Fruit fly (Drosophila melanogaster) whole organism, prepupa: ENCODE results near the gene CG45073.

Experiments
- Blimp-1 ChIP-seq: fragments of 200-800 bp; sonication (Bioruptor generic); optimal IDR thresholded peaks from 3 replicates; lab custom pipeline; 2017; ENCODE audit warnings: missing biosample characterization, missing genetic modification characterization, mild to moderate bottlenecking, moderate library complexity, missing genetic modification reagents
- CG10669 ChIP-seq: fragments of 200-800 bp; sonication (Bioruptor generic); optimal IDR thresholded peaks from 3 replicates; lab custom pipeline; 2018; ENCODE audit warnings: missing biosample characterization, mild to moderate bottlenecking, missing genetic modification characterization, moderate library complexity
- CG11902 ChIP-seq: fragments of 200-800 bp; sonication (Bioruptor generic); optimal IDR thresholded peaks from 3 replicates; lab custom pipeline; 2016; ENCODE audit warnings: missing biosample characterization, missing genetic modification characterization
- CG15336 ChIP-seq: fragments of 200-800 bp; sonication (Bioruptor generic); IDR thresholded peaks from 2 replicates; pipeline ENCODE4 v1.3.6; 2022; ENCODE audit warnings: missing biosample characterization, missing genetic modification characterization
- CG16779 ChIP-seq: fragments of 200-800 bp; sonication (Bioruptor generic); optimal IDR thresholded peaks from 3 replicates; lab custom pipeline; 2017; ENCODE audit warnings: missing biosample characterization, mild to moderate bottlenecking, missing genetic modification characterization
- CG31627 ChIP-seq: fragments of 200-800 bp; sonication (Bioruptor generic); optimal IDR thresholded peaks from 3 replicates; lab custom pipeline; 2016; ENCODE audit warnings: missing biosample characterization, missing genetic modification characterization
- CG32006 ChIP-seq: fragments of 200-800 bp; sonication (Bioruptor generic); optimal IDR thresholded peaks from 3 replicates; lab custom pipeline; 2017; ENCODE audit warnings: missing biosample characterization, mild to moderate bottlenecking, missing genetic modification characterization
- CG34406 ChIP-seq: fragments of 200-800 bp; sonication (Bioruptor generic); optimal IDR thresholded peaks from 3 replicates; lab custom pipeline; 2016; ENCODE audit warnings: missing biosample characterization, missing genetic modification characterization
- CG3919 ChIP-seq: fragments of 200-800 bp; sonication (Bioruptor generic); optimal IDR thresholded peaks from 3 replicates; lab custom pipeline; 2016; ENCODE audit warnings: missing biosample characterization, missing genetic modification characterization
- CG6163 ChIP-seq: fragments of 200-800 bp; sonication (Bioruptor generic); IDR thresholded peaks from 3 replicates; pipeline ENCODE4 v1.3.6; 2022; ENCODE audit warnings: missing biosample characterization, missing genetic modification characterization
- CG6792 ChIP-seq: fragments of 200-800 bp; sonication (Bioruptor generic); optimal IDR thresholded peaks from 3 replicates; lab custom pipeline; 2016; ENCODE audit warnings: missing biosample characterization, missing genetic modification characterization
- CG6854 ChIP-seq: fragments of 200-800 bp; sonication (Bioruptor generic); optimal IDR thresholded peaks from 2 replicates; lab custom pipeline; 2017; ENCODE audit warnings: missing biosample characterization, mild to moderate bottlenecking, missing genetic modification characterization
- CG8319 ChIP-seq: fragments of 200-800 bp; sonication (Bioruptor generic); optimal IDR thresholded peaks from 3 replicates; lab custom pipeline; 2016; ENCODE audit warnings: missing biosample characterization, missing genetic modification characterization
- CG8632 ChIP-seq: fragments of 200-800 bp; sonication (Bioruptor generic); optimal IDR thresholded peaks from 3 replicates; lab custom pipeline; 2016; ENCODE audit warnings: missing biosample characterization, missing genetic modification characterization
- Eip75B ChIP-seq: fragments of 200-800 bp; sonication (Bioruptor generic); optimal IDR thresholded peaks from 3 replicates; lab custom pipeline; 2016; ENCODE audit warnings: missing biosample characterization, missing genetic modification characterization
- Eip78C ChIP-seq: fragments of 200-800 bp; sonication (Bioruptor generic); peaks from one replicate; lab custom pipeline; 2016; ENCODE audit warnings: missing biosample characterization, missing genetic modification characterization
- Eip93F ChIP-seq: fragments of 200-800 bp; sonication (Bioruptor generic); optimal IDR thresholded peaks from 2 replicates; lab custom pipeline; 2016; ENCODE audit warnings: missing biosample characterization, mild to moderate bottlenecking, missing genetic modification characterization
- Ets21C ChIP-seq: fragments of 200-800 bp; sonication (Bioruptor generic); optimal IDR thresholded peaks from 3 replicates; lab custom pipeline; 2016; ENCODE audit warnings: missing biosample characterization, missing genetic modification characterization
- Hr39 ChIP-seq: fragments of 200-800 bp; sonication (Bioruptor generic); optimal IDR thresholded peaks from 2 replicates; lab custom pipeline; 2016; ENCODE audit warnings: missing biosample characterization, missing genetic modification characterization
- Hr4 ChIP-seq: fragments of 200-800 bp; sonication (Bioruptor generic); optimal IDR thresholded peaks from 3 replicates; lab custom pipeline; 2016; ENCODE audit warnings: missing biosample characterization, missing genetic modification characterization
- Lpt ChIP-seq: fragments of 200-800 bp; sonication (Bioruptor generic); optimal IDR thresholded peaks from 3 replicates; lab custom pipeline; 2016; ENCODE audit warnings: missing biosample characterization, missing genetic modification characterization
- Met ChIP-seq: fragments of 200-800 bp; sonication (Bioruptor generic); optimal IDR thresholded peaks from 3 replicates; lab custom pipeline; 2016; ENCODE audit warnings: missing biosample characterization, missing genetic modification characterization
- OdsH ChIP-seq: fragments of 200-800 bp; sonication (Bioruptor generic); optimal IDR thresholded peaks from 3 replicates; lab custom pipeline; 2016; ENCODE audit warnings: missing biosample characterization, missing genetic modification characterization
- Smox ChIP-seq: fragments of 200-800 bp; sonication (Bioruptor generic); optimal IDR thresholded peaks from 3 replicates; lab custom pipeline; 2016; ENCODE audit warnings: missing biosample characterization, missing genetic modification characterization
- Sox102F ChIP-seq: fragments of 200-800 bp; sonication (Bioruptor generic); optimal IDR thresholded peaks from 2 replicates; lab custom pipeline; 2016; ENCODE audit warnings: missing biosample characterization, mild to moderate bottlenecking, missing genetic modification characterization
- Sox14 ChIP-seq: fragments of 200-800 bp; sonication (Bioruptor generic); optimal IDR thresholded peaks from 3 replicates; lab custom pipeline; 2016; ENCODE audit warnings: missing biosample characterization, missing genetic modification characterization
- achi ChIP-seq: fragments of 200-800 bp; sonication (Bioruptor generic); optimal IDR thresholded peaks from 3 replicates; lab custom pipeline; 2016; ENCODE audit warnings: missing biosample characterization, missing genetic modification characterization
- acj6 ChIP-seq: fragments of 200-800 bp; sonication (Bioruptor generic); optimal IDR thresholded peaks from 3 replicates; lab custom pipeline; 2016; ENCODE audit warnings: missing biosample characterization, missing genetic modification characterization
- cyc ChIP-seq: fragments of 200-800 bp; sonication (Bioruptor generic); optimal IDR thresholded peaks from 3 replicates; lab custom pipeline; 2016; ENCODE audit warnings: missing biosample characterization, missing genetic modification characterization
- dac ChIP-seq: fragments of 200-800 bp; sonication (Bioruptor generic); optimal IDR thresholded peaks from 2 replicates; lab custom pipeline; 2017; ENCODE audit warnings: missing biosample characterization, mild to moderate bottlenecking, missing genetic modification characterization
- dsx ChIP-seq: fragments of 200-800 bp; optimal IDR thresholded peaks from 3 replicates; lab custom pipeline; 2019; ENCODE audit warnings: missing biosample characterization, mild to moderate bottlenecking, missing genetic modification characterization, moderate library complexity; ENCODE audit not compliant: poor library complexity, severe bottlenecking
- eg ChIP-seq: fragments of 200-800 bp; sonication (Bioruptor generic); IDR thresholded peaks from 3 replicates; pipeline ENCODE4 v1.3.6; 2022; ENCODE audit warnings: missing biosample characterization, missing genetic modification characterization
- esn ChIP-seq: fragments of 200-800 bp; sonication (Bioruptor generic); optimal IDR thresholded peaks from 2 replicates; lab custom pipeline; 2016; ENCODE audit warnings: missing biosample characterization, mild to moderate bottlenecking, missing genetic modification characterization, moderate library complexity
- fd59A ChIP-seq: fragments of 200-800 bp; sonication (Bioruptor generic); optimal IDR thresholded peaks from 2 replicates; lab custom pipeline; 2017; ENCODE audit warnings: missing biosample characterization, mild to moderate bottlenecking, missing genetic modification characterization, missing genetic modification reagents
- fd85E ChIP-seq: fragments of 200-800 bp; sonication (Bioruptor generic); optimal IDR thresholded peaks from 3 replicates; lab custom pipeline; 2016; ENCODE audit warnings: missing biosample characterization, missing genetic modification characterization
- lz ChIP-seq: fragments of 200-800 bp; sonication (Bioruptor generic); optimal IDR thresholded peaks from 3 replicates; lab custom pipeline; 2016; ENCODE audit warnings: missing biosample characterization, missing genetic modification characterization
- pdm3 ChIP-seq: fragments of 200-800 bp; sonication (Bioruptor generic); optimal IDR thresholded peaks from 3 replicates; lab custom pipeline; 2016; ENCODE audit warnings: missing biosample characterization, missing genetic modification characterization
- salr ChIP-seq, 2 experiments: fragments of 200-800 bp; sonication (Bioruptor generic); optimal IDR thresholded peaks; 3 replicates each; lab custom pipeline; 2016 to 2018; ENCODE audit warnings: missing biosample characterization in 2 of 2, missing genetic modification characterization in 2 of 2, mild to moderate bottlenecking in 1 of 2
- spab ChIP-seq: fragments of 200-800 bp; sonication (Bioruptor generic); optimal IDR thresholded peaks from 2 replicates; lab custom pipeline; 2017; ENCODE audit warnings: missing biosample characterization, mild to moderate bottlenecking, missing genetic modification characterization, missing genetic modification reagents
- ss ChIP-seq, 2 experiments: fragments of 200-800 bp; sonication (Bioruptor generic); optimal IDR thresholded peaks; 2 replicates in 1 of 2; 3 replicates in 1 of 2; lab custom pipeline; 2017 to 2018; ENCODE audit warnings: mild to moderate bottlenecking in 2 of 2, missing biosample characterization in 2 of 2, missing genetic modification characterization in 2 of 2, moderate library complexity in 1 of 2
- svp ChIP-seq: fragments of 200-800 bp; sonication (Bioruptor generic); peaks from one replicate; lab custom pipeline; 2016; ENCODE audit warnings: missing biosample characterization, missing genetic modification characterization
- topi ChIP-seq: fragments of 200-800 bp; sonication (Bioruptor generic); optimal IDR thresholded peaks from 3 replicates; lab custom pipeline; 2016; ENCODE audit warnings: missing biosample characterization, missing genetic modification characterization
- vri ChIP-seq: fragments of 200-800 bp; sonication (Bioruptor generic); optimal IDR thresholded peaks from 3 replicates; lab custom pipeline; 2016; ENCODE audit warnings: missing biosample characterization, mild to moderate bottlenecking, missing genetic modification characterization

CG45073 gene

DNA sequence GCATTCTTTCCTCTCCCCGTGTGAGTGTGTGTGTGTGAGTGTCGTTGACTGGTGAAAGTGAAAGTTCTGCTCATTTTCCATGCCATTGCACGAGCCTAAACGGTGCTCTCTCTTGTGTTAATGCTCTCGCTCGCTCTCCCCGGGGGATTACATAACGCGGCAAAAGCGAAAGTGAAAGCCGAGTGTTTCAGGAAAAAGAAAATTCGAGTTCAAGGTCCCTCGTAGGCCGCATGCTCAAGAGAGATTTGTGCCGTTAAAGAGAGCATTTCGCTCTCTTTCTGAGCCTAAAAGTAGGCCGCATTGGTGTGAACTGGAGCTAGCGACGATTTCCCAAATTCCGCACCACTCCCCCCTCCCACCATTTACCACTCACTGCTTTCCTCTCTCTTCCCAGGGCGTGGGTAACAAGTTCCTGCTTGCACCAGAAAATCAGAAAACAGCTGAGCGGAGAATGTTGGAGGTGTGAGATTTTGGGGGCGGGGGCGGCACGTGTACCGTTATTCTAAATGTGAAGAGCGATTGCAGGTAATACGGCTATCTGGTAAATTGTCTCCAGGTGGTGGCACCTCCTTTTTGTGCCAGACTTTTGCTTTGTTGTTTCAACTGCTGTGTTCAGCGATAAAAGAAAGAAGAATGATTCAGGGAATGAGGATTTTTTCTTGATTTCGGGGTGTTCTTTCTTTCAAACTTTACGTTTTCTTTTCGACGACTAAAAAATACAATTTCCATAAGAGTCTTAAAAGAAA lies 34.1 kb downstream of the CG45073 start (continued):
- no peak for TF ChIP-seq CG10669 (GFP tag; lab: Kevin White, UChicago)
- no peak for TF ChIP-seq CG6792
- no peak for TF ChIP-seq fd85E (GFP tag; lab: Kevin White, UChicago)
- no peak for TF ChIP-seq acj6 (GFP tag; lab: Kevin White, UChicago)
- TF ChIP-seq CG6854 (GFP tag; lab: Kevin White, UChicago), result no peak
- peak; percentile 66 for TF ChIP-seq Blimp-1 (GFP tag; lab: Kevin White, UChicago)
- no peak for TF ChIP-seq fd59A
- TF ChIP-seq CG8319 (GFP tag; lab: Kevin White, UChicago), result no peak
- TF ChIP-seq Sox102F, result no peak
- no peak for TF ChIP-seq Met (GFP tag; lab: Kevin White, UChicago)
- no peak for TF ChIP-seq salr (GFP tag; optimal IDR thresholded peaks at IDR 0.05; lab: Kevin White, UChicago)
- peak; percentile 51; the same call in 2 of the 3 replicates for TF ChIP-seq CG6163 (GFP tag; lab: Robert Waterston, UW)
- TF ChIP-seq dsx (GFP tag; lab: Kevin White, UChicago), result peak; percentile 12
- TF ChIP-seq CG16779 (tag; lab: Kevin White, UChicago), result peak; percentile 21
- peak; percentile 2 for TF ChIP-seq spab (GFP tag; lab: Kevin White, UChicago)
- no peak for TF ChIP-seq achi (GFP tag; lab: Kevin White, UChicago)
- no peak for TF ChIP-seq dac
- no peak for TF ChIP-seq esn (GFP tag; lab: Kevin White, UChicago)
- no peak for TF ChIP-seq Smox
- TF ChIP-seq CG31627 (GFP tag; lab: Kevin White, UChicago), result no peak
- TF ChIP-seq Eip75B, result peak; percentile 53
- no peak for TF ChIP-seq CG15336 (GFP tag; lab: Robert Waterston, UW)
- TF ChIP-seq vri (GFP tag; lab: Kevin White, UChicago), result no peak

DNA sequence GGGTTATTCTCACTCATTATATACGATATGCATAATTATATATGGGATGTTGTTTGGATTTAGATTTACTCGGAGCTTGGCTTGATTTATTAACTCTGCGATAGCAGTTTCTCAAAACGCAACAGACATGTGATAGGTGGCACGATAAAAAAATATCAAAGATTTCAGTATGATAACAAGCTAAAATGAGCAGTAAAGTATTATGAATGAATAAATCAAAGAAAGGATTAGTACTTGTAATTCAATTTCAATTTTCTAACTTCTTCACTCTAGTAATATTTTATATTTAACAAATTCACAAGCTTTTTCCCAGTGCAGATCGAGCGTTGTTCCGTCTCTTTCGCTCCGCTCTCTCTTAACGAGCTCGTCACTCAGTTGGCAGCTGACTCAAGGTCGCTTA lies 40.4 kb downstream of the CG45073 start:
- TF ChIP-seq Smox (peak; percentile 15), Hr4 (peak; percentile 3), dsx (GFP tag; lab: Kevin White, UChicago) (no peak), esn (GFP tag; lab: Kevin White, UChicago) (peak; percentile 26), Eip78C (GFP tag; lab: Kevin White, UChicago) (peak; percentile 58), svp (GFP tag; lab: Kevin White, UChicago) (peak; percentile 37), Sox14 (GFP tag; lab: Kevin White, UChicago) (peak; percentile 0), topi (peak; percentile 6), CG11902 (no peak), Hr39 (peak; percentile 6), CG31627 (GFP tag; lab: Kevin White, UChicago) (peak; percentile 4), Ets21C (GFP tag; lab: Kevin White, UChicago) (no peak)
- TF ChIP-seq, all 60 proteins: peak for 9

DNA sequence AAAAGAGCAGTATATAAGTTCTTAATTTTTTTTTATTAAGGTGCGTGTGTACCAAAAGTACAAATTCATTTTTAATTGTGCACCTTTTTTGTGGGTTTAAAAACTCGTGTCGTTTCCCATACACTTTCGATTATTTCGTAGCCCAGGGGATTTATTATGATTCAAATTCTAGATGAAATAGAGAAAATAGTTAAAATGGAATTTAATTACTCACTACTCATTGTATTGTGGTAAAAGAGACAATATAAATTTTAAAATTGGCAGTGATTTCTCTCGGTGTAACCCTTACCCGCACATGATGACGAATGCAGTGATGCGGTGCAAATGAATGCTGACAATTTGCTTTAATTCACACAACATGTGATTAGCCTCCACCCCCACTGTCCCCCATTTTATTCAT lies 41.3 kb downstream of the CG45073 start:
- peak; percentile 45 for TF ChIP-seq Smox
- TF ChIP-seq eg (GFP tag; lab: Robert Waterston, UW), result 0 out of 3 replicates have a peak, but pooled peaks have one; percentile 42
- peak; percentile 61 for TF ChIP-seq Hr39
- TF ChIP-seq Ets21C (GFP tag; lab: Kevin White, UChicago), result peak; percentile 22
- peak; percentile 50 for TF ChIP-seq esn (GFP tag; lab: Kevin White, UChicago)
- peak; percentile 14 for TF ChIP-seq CG11902
- TF ChIP-seq OdsH (GFP tag; lab: Kevin White, UChicago), result peak; percentile 18
- TF ChIP-seq Blimp-1 (GFP tag; lab: Kevin White, UChicago), result no peak
- TF ChIP-seq spab (GFP tag; lab: Kevin White, UChicago), result no peak
- no peak for TF ChIP-seq fd85E (GFP tag; lab: Kevin White, UChicago)
- peak; percentile 13 for TF ChIP-seq CG8632
- no peak for TF ChIP-seq Eip93F
- peak; percentile 32 for TF ChIP-seq lz (GFP tag; lab: Kevin White, UChicago)
- peak; percentile 14 for TF ChIP-seq CG34406
- no peak for TF ChIP-seq CG10669 (GFP tag; lab: Kevin White, UChicago)
- TF ChIP-seq Sox14 (GFP tag; lab: Kevin White, UChicago), result peak; percentile 16
- TF ChIP-seq cyc, result peak; percentile 55
- TF ChIP-seq Sox102F, result peak; percentile 23
- TF ChIP-seq topi, result peak; percentile 64
- TF ChIP-seq Eip78C (GFP tag; lab: Kevin White, UChicago), result peak; percentile 69
- TF ChIP-seq fd59A, result no peak
- TF ChIP-seq CG31627 (GFP tag; lab: Kevin White, UChicago), result peak; percentile 63
- peak; percentile 17 for TF ChIP-seq CG32006
- peak; percentile 15 for TF ChIP-seq Hr4
- TF ChIP-seq Lpt (GFP tag; lab: Kevin White, UChicago), result no peak
- no peak for TF ChIP-seq dsx (GFP tag; lab: Kevin White, UChicago)
- TF ChIP-seq pdm3 (GFP tag; lab: Kevin White, UChicago), result peak; percentile 11
- peak; percentile 32 for TF ChIP-seq CG3919 (GFP tag; lab: Kevin White, UChicago)
- no peak for TF ChIP-seq ss (GFP tag; optimal IDR thresholded peaks at IDR 0.05; lab: Kevin White, UChicago)
- TF ChIP-seq Met (GFP tag; lab: Kevin White, UChicago), result no peak
- peak; percentile 70 for TF ChIP-seq svp (GFP tag; lab: Kevin White, UChicago)
